Worm (Caenorhabditis elegans) whole organism, L1 larva: ENCODE data around the gene hsp-3.

Source experiments
- C34B4.2 ChIP-seq: sonication (generic microtip); optimal IDR thresholded peaks from 2 replicates; lab custom pipeline; 2017; ENCODE audit warnings: mild to moderate bottlenecking, missing genetic modification characterization, missing compliant biosample characterization
- Y116A8C.19 ChIP-seq: sonication (generic microtip); optimal IDR thresholded peaks from 2 replicates; lab custom pipeline; 2016; ENCODE audit warnings: missing compliant biosample characterization, missing genetic modification characterization, borderline replicate concordance
- alr-1 ChIP-seq: fragments of 200-800 bp; sonication (Bioruptor generic); optimal IDR thresholded peaks from 2 replicates; lab custom pipeline; 2018; ENCODE audit warnings: borderline replicate concordance, mild to moderate bottlenecking, missing genetic modification characterization, missing compliant biosample characterization
- aly-2 ChIP-seq: fragments of 150-350 bp; optimal IDR thresholded peaks from 2 replicates; lab custom pipeline; 2014; ENCODE audit warnings: missing biosample characterization, missing genetic modification characterization
- ceh-90 ChIP-seq: sonication (generic microtip); optimal IDR thresholded peaks from 2 replicates; lab custom pipeline; 2016; ENCODE audit warnings: missing genetic modification characterization, missing compliant biosample characterization
- dpl-1 ChIP-seq, 3 experiments: fragments of 150-350 bp in 2 of 3; sonication (generic microtip) in 1 of 3; optimal IDR thresholded peaks; 2 replicates each; lab custom pipeline; 2014 to 2017; ENCODE audit warnings: missing biosample characterization in 3 of 3, missing genetic modification characterization in 3 of 3, missing genetic modification reagents in 3 of 3
- dsc-1 ChIP-seq: sonication (generic microtip); optimal IDR thresholded peaks from 2 replicates; lab custom pipeline; 2016; ENCODE audit warnings: mild to moderate bottlenecking, missing genetic modification characterization, missing compliant biosample characterization
- egl-27 ChIP-seq, 2 experiments: fragments of 150-350 bp in 1 of 2; sonication (generic microtip); optimal IDR thresholded peaks; 3 replicates each; lab custom pipeline; 2017 to 2018; ENCODE audit warnings: missing biosample characterization in 2 of 2, missing genetic modification characterization in 2 of 2, missing genetic modification reagents in 2 of 2
- elt-2 ChIP-seq: sonication (generic microtip); optimal IDR thresholded peaks from 2 replicates; lab custom pipeline; 2016; ENCODE audit warnings: missing genetic modification characterization, mild to moderate bottlenecking, inconsistent platforms, missing compliant biosample characterization, missing genetic modification reagents
- elt-3 ChIP-seq, 6 experiments: fragments of 150-350 bp in 1 of 6; sonication (generic microtip); optimal IDR thresholded peaks; 2 replicates each; lab custom pipeline; 2017 to 2018; ENCODE audit warnings: missing biosample characterization in 6 of 6, missing genetic modification characterization in 6 of 6, inconsistent platforms in 1 of 6
- ets-5 ChIP-seq: fragments of 200-800 bp; sonication (Bioruptor generic); IDR thresholded peaks from 2 replicates; pipeline ENCODE4 v1.3.6; 2022; ENCODE audit warnings: missing genetic modification characterization, missing compliant biosample characterization
- fkh-10 ChIP-seq: sonication (generic microtip); optimal IDR thresholded peaks from 2 replicates; lab custom pipeline; 2017; ENCODE audit warnings: missing biosample characterization, missing genetic modification reagents, missing genetic modification characterization
- fkh-4 ChIP-seq: sonication (generic microtip); optimal IDR thresholded peaks from 2 replicates; lab custom pipeline; 2016; ENCODE audit warnings: missing compliant biosample characterization, missing genetic modification characterization, borderline replicate concordance
- fos-1 ChIP-seq: fragments of 150-350 bp; optimal IDR thresholded peaks from 2 replicates; lab custom pipeline; 2014; ENCODE audit warnings: missing biosample characterization, missing genetic modification characterization
- grh-1 ChIP-seq: fragments of 200-800 bp; sonication (Bioruptor generic); IDR thresholded peaks from 2 replicates; pipeline ENCODE4 v1.3.6; 2022; ENCODE audit warnings: missing genetic modification reagents, missing genetic modification characterization, missing compliant biosample characterization
- hpl-2 ChIP-seq: fragments of 150-350 bp; optimal IDR thresholded peaks from 2 replicates; lab custom pipeline; 2014; ENCODE audit warnings: missing biosample characterization, missing genetic modification reagents, missing genetic modification characterization
- irx-1 ChIP-seq: sonication (generic microtip); optimal IDR thresholded peaks from 2 replicates; lab custom pipeline; 2016; ENCODE audit warnings: missing genetic modification characterization, missing compliant biosample characterization
- lin-13 ChIP-seq: fragments of 150-350 bp; optimal IDR thresholded peaks from 2 replicates; lab custom pipeline; 2014; ENCODE audit warnings: missing biosample characterization, missing genetic modification reagents, missing genetic modification characterization
- lin-39 ChIP-seq: fragments of 150-350 bp; optimal IDR thresholded peaks from 2 replicates; lab custom pipeline; 2014; ENCODE audit warnings: missing biosample characterization, missing genetic modification reagents, missing genetic modification characterization
- mdl-1 ChIP-seq, 2 experiments: fragments of 150-350 bp; optimal IDR thresholded peaks; 2 replicates each; lab custom pipeline; 2014 to 2017; ENCODE audit warnings: missing biosample characterization in 2 of 2, missing genetic modification characterization in 2 of 2, inconsistent platforms in 1 of 2
- mef-2 ChIP-seq: fragments of 150-350 bp; optimal IDR thresholded peaks from 2 replicates; lab custom pipeline; 2014; ENCODE audit warnings: missing biosample characterization, missing genetic modification characterization
- mep-1 ChIP-seq: fragments of 150-350 bp; optimal IDR thresholded peaks from 2 replicates; lab custom pipeline; 2014; ENCODE audit warnings: missing biosample characterization, missing genetic modification characterization
- nhr-12 ChIP-seq: sonication (generic microtip); optimal IDR thresholded peaks from 2 replicates; lab custom pipeline; 2017; ENCODE audit warnings: missing biosample characterization, missing genetic modification characterization
- nhr-20 ChIP-seq: sonication (generic microtip); optimal IDR thresholded peaks from 2 replicates; lab custom pipeline; 2016; ENCODE audit warnings: mild to moderate bottlenecking, missing genetic modification characterization, missing compliant biosample characterization
- nhr-237 ChIP-seq: fragments of 150-350 bp; optimal IDR thresholded peaks from 2 replicates; lab custom pipeline; 2014; ENCODE audit warnings: missing biosample characterization, missing genetic modification characterization
- nhr-76 ChIP-seq: sonication (generic microtip); optimal IDR thresholded peaks from 2 replicates; lab custom pipeline; 2017; ENCODE audit warnings: missing biosample characterization, missing genetic modification characterization
- nhr-77 ChIP-seq: fragments of 150-350 bp; optimal IDR thresholded peaks from 2 replicates; lab custom pipeline; 2014; ENCODE audit warnings: missing biosample characterization, missing genetic modification characterization
- nhr-90 ChIP-seq: sonication (generic microtip); optimal IDR thresholded peaks from 2 replicates; lab custom pipeline; 2016; ENCODE audit warnings: mild to moderate bottlenecking, missing genetic modification characterization, missing compliant biosample characterization; ENCODE audit not compliant: poor library complexity
- pag-3 ChIP-seq: sonication (generic microtip); optimal IDR thresholded peaks from 2 replicates; lab custom pipeline; 2017; ENCODE audit warnings: missing genetic modification characterization, mild to moderate bottlenecking, missing compliant biosample characterization, antibody characterized with exemption, borderline replicate concordance; ENCODE audit not compliant: insufficient read depth
- pqm-1 ChIP-seq: sonication (generic microtip); optimal IDR thresholded peaks from 3 replicates; lab custom pipeline; 2017; ENCODE audit warnings: missing biosample characterization, missing genetic modification characterization
- rnt-1 ChIP-seq: sonication (generic microtip); optimal IDR thresholded peaks from 2 replicates; lab custom pipeline; 2016; ENCODE audit warnings: mild to moderate bottlenecking, missing genetic modification characterization, moderate library complexity, missing compliant biosample characterization
- skn-1 ChIP-seq: fragments of 150-350 bp; optimal IDR thresholded peaks from 2 replicates; lab custom pipeline; 2014; ENCODE audit warnings: missing biosample characterization, missing genetic modification characterization
- sox-4 ChIP-seq: sonication (generic microtip); optimal IDR thresholded peaks from 2 replicates; lab custom pipeline; 2016; ENCODE audit warnings: missing genetic modification characterization, missing compliant biosample characterization
- sup-37 ChIP-seq: fragments of 200-800 bp; sonication (Bioruptor generic); optimal IDR thresholded peaks from 2 replicates; lab custom pipeline; 2018; ENCODE audit warnings: mild to moderate bottlenecking, missing genetic modification characterization, missing compliant biosample characterization
- swsn-7 ChIP-seq: sonication (generic microtip); optimal IDR thresholded peaks from 2 replicates; lab custom pipeline; 2016; ENCODE audit warnings: missing genetic modification characterization, missing compliant biosample characterization
- unc-130 ChIP-seq: fragments of 150-350 bp; optimal IDR thresholded peaks from 2 replicates; lab custom pipeline; 2017; ENCODE audit warnings: missing biosample characterization, missing genetic modification characterization, inconsistent platforms
- unc-30 ChIP-seq: sonication (generic microtip); optimal IDR thresholded peaks from 2 replicates; lab custom pipeline; 2017; ENCODE audit warnings: missing biosample characterization, missing genetic modification characterization
- unc-86 ChIP-seq: sonication (generic microtip); optimal IDR thresholded peaks from 2 replicates; lab custom pipeline; 2016; ENCODE audit warnings: missing genetic modification characterization, missing compliant biosample characterization
- unc-98 ChIP-seq: fragments of 200-800 bp; sonication (Bioruptor generic); IDR thresholded peaks from 2 replicates; pipeline ENCODE4 v1.3.6; 2022; ENCODE audit warnings: missing genetic modification characterization, missing compliant biosample characterization
- vab-15 ChIP-seq: sonication (generic microtip); optimal IDR thresholded peaks from 2 replicates; lab custom pipeline; 2017; ENCODE audit warnings: missing genotype, mild to moderate bottlenecking, missing genetic modification characterization, missing compliant biosample characterization
- xbp-1 ChIP-seq: sonication (generic microtip); optimal IDR thresholded peaks from 2 replicates; lab custom pipeline; 2016; ENCODE audit warnings: missing genetic modification characterization, missing compliant biosample characterization
- zag-1 ChIP-seq: fragments of 150-350 bp; optimal IDR thresholded peaks from 2 replicates; lab custom pipeline; 2014; ENCODE audit warnings: missing biosample characterization, missing genetic modification characterization
- zip-4 ChIP-seq: fragments of 200-800 bp; sonication (Bioruptor generic); optimal IDR thresholded peaks from 2 replicates; lab custom pipeline; 2018; ENCODE audit warnings: mild to moderate bottlenecking, missing genetic modification characterization, moderate library complexity, missing compliant biosample characterization
- ztf-11 ChIP-seq, 2 experiments: sonication (generic microtip); optimal IDR thresholded peaks; 2 replicates each; lab custom pipeline; 2016 to 2017; ENCODE audit warnings: missing genetic modification characterization in 2 of 2, missing biosample characterization in 1 of 2, missing compliant biosample characterization in 1 of 2
- ztf-4 ChIP-seq: fragments of 150-350 bp; optimal IDR thresholded peaks from 2 replicates; lab custom pipeline; 2014; ENCODE audit warnings: missing biosample characterization, missing genetic modification characterization

Gene hsp-3

DNA sequence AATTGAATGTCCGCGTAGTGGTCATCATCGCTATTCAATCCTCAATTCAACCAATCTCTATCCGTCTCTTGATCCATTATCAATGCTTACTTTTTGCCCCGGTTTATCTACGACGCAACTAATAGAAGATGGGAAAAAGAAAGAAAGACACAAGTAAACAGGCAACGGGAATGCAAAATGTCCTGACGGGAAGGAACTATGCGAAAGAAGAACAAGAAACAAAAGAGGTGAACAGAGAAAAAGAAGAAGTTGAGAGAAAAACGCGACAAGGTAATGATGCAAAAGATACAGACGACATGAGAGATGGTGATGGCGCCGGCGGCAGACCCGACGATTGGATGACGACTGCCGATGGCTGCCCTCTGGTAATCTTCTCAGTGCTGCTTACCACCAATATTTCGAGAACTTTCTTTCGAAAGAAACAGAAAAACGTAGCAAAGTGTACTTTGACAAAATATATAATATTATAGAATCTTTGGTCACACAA is 49.9 kb downstream of the hsp-3 start (continued):
- TF ChIP-seq vab-15 (no peak), ztf-11 (tag; optimal IDR thresholded peaks at IDR 0.05; lab: Kevin White, UChicago) (no peak), pqm-1 (tag; lab: Kevin White, UChicago) (no peak), lin-39 (tag; lab: Kevin White, UChicago) (no peak), skn-1 (tag; lab: Kevin White, UChicago) (peak; percentile 41), elt-2 (tag; lab: Kevin White, UChicago) (peak; percentile 78), elt-3 (tag; optimal IDR thresholded peaks at IDR 0.05; lab: Kevin White, UChicago) (peak; percentile 45 to 89 (median 70)), ztf-4 (peak; percentile 23), aly-2 (tag; lab: Kevin White, UChicago) (no peak), alr-1 (tag; lab: Kevin White, UChicago) (no peak), mdl-1 (tag; optimal IDR thresholded peaks at IDR 0.05; lab: Kevin White, UChicago) (peak in 1 of 2 experiments; percentile 80), C34B4.2 (tag; lab: Kevin White, UChicago) (no peak), grh-1 (peak; percentile 53; the same call in 1 of the 2 replicates), zag-1 (no peak), fkh-4 (tag; lab: Kevin White, UChicago) (no peak), xbp-1 (tag; lab: Kevin White, UChicago) (peak; percentile 77), ceh-90 (tag; lab: Kevin White, UChicago) (no peak), dsc-1 (tag; lab: Kevin White, UChicago) (no peak), nhr-90 (tag; lab: Kevin White, UChicago) (peak; percentile 82), nhr-20 (tag; lab: Kevin White, UChicago) (peak; percentile 94), nhr-76 (no peak), unc-86 (tag; lab: Kevin White, UChicago) (no peak), pag-3 (tag; lab: Kevin White, UChicago) (peak; percentile 15), swsn-7 (tag; lab: Kevin White, UChicago) (peak; percentile 69), unc-130 (tag; lab: Kevin White, UChicago) (peak; percentile 85), ets-5 (GFP tag; lab: Robert Waterston, UW) (no peak), dpl-1 (GFP tag; optimal IDR thresholded peaks at IDR 0.05; lab: Kevin White, UChicago) (peak in 1 of 3 experiments; percentile 43), mep-1 (tag; lab: Kevin White, UChicago) (peak; percentile 86), rnt-1 (tag; lab: Kevin White, UChicago) (peak; percentile 75), egl-27 (tag; optimal IDR thresholded peaks at IDR 0.05; lab: Kevin White, UChicago) (peak; percentile 9 to 16), nhr-77 (peak; percentile 68), lin-13 (GFP tag; lab: Kevin White, UChicago) (peak; percentile 31), irx-1 (tag; lab: Kevin White, UChicago) (peak; percentile 25), nhr-237 (tag; lab: Kevin White, UChicago) (peak; percentile 20), sup-37 (GFP tag; lab: Kevin White, UChicago) (no peak), nhr-12 (no peak), mef-2 (tag; lab: Kevin White, UChicago) (no peak), Y116A8C.19 (tag; lab: Kevin White, UChicago) (no peak), fos-1 (tag; lab: Kevin White, UChicago) (peak; percentile 35), zip-4 (GFP tag; lab: Kevin White, UChicago) (no peak), fkh-10 (GFP tag; lab: Kevin White, UChicago) (no peak), sox-4 (no peak), unc-30 (tag; lab: Kevin White, UChicago) (no peak), unc-98 (GFP tag; lab: Robert Waterston, UW) (no peak), hpl-2 (GFP tag; lab: Kevin White, UChicago) (no peak)
